Worm (Caenorhabditis elegans): Measurements from ENCODE around the gene F40F8.4.

DNA sequence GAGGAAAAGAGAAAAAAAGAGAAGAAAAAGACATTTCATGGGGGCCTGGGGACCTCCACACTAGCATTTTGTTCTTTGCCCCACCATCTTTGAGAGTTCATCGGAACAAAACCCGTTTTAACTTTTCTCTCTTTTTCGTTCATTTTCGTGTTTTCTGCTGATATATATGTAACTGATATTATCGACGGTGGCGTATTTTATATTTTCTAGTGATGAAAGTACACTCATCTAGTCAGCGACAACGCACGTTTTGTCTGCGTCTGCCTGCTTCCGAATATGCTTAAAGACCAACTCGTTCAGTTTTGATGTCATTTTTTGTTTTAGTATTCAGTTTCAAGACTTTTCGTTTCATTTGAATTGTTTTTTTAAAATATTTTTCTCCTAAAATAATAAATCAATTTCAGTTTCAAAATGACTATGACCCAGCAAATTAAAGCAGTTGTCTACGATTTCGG lies 41.2 kb upstream of the F40F8.4 start, which contains the start of gene bigr-1:
- TF ChIP-seq ztf-6 (GFP tag; IDR thresholded peaks at IDR 0.05), result no peak
- TF ChIP-seq unc-62 (GFP tag; optimal IDR thresholded peaks at IDR 0.05), result no peak
- TF ChIP-seq cebp-2 (GFP tag; IDR thresholded peaks at IDR 0.05), result no peak
- no peak for TF ChIP-seq let-607 (tag; optimal IDR thresholded peaks at IDR 0.05)
- no peak for TF ChIP-seq unc-130 (GFP tag; optimal IDR thresholded peaks at IDR 0.05)
- no peak for TF ChIP-seq Y79H2A.3 (GFP tag; conservative IDR thresholded peaks at IDR 0.05)
- TF ChIP-seq B0261.1 (tag; optimal IDR thresholded peaks at IDR 0.05), result no peak
- TF ChIP-seq let-526 (GFP tag; IDR thresholded peaks at IDR 0.05), result no peak
- TF ChIP-seq hsf-1 (GFP tag; IDR thresholded peaks at IDR 0.05), result no peak
- no peak for TF ChIP-seq F23B12.7 (tag; optimal IDR thresholded peaks at IDR 0.05; ENCODE audit: insufficient read depth)
- TF ChIP-seq ceh-91 (GFP tag; IDR thresholded peaks at IDR 0.05), result no peak
